Fruit fly (Drosophila melanogaster) whole organism, prepupa: Measurements from ENCODE around the gene CG9777.

ENCODE experiments used
- Blimp-1 ChIP-seq: fragments of 200-800 bp; sonication (Bioruptor generic); optimal IDR thresholded peaks from 3 replicates; lab custom pipeline; 2017; ENCODE audit warnings: missing biosample characterization, missing genetic modification characterization, mild to moderate bottlenecking, moderate library complexity, missing genetic modification reagents
- CG10669 ChIP-seq: fragments of 200-800 bp; sonication (Bioruptor generic); optimal IDR thresholded peaks from 3 replicates; lab custom pipeline; 2018; ENCODE audit warnings: missing biosample characterization, mild to moderate bottlenecking, missing genetic modification characterization, moderate library complexity
- CG11294 ChIP-seq: fragments of 200-800 bp; sonication (Bioruptor generic); IDR thresholded peaks from 2 replicates; pipeline ENCODE4 v1.3.6; 2022; ENCODE audit warnings: missing biosample characterization, missing genetic modification characterization
- CG11762 ChIP-seq: fragments of 200-800 bp; sonication (Bioruptor generic); optimal IDR thresholded peaks from 3 replicates; lab custom pipeline; 2016; ENCODE audit warnings: missing biosample characterization, missing genetic modification characterization; ENCODE audit not compliant: insufficient read depth
- CG11902 ChIP-seq: fragments of 200-800 bp; sonication (Bioruptor generic); optimal IDR thresholded peaks from 3 replicates; lab custom pipeline; 2016; ENCODE audit warnings: missing biosample characterization, missing genetic modification characterization
- CG15336 ChIP-seq: fragments of 200-800 bp; sonication (Bioruptor generic); IDR thresholded peaks from 2 replicates; pipeline ENCODE4 v1.3.6; 2022; ENCODE audit warnings: missing biosample characterization, missing genetic modification characterization
- CG1621 ChIP-seq: fragments of 200-800 bp; sonication (Bioruptor generic); optimal IDR thresholded peaks from 3 replicates; lab custom pipeline; 2018; ENCODE audit warnings: missing biosample characterization, mild to moderate bottlenecking, missing genetic modification characterization
- CG16779 ChIP-seq: fragments of 200-800 bp; sonication (Bioruptor generic); optimal IDR thresholded peaks from 3 replicates; lab custom pipeline; 2017; ENCODE audit warnings: missing biosample characterization, mild to moderate bottlenecking, missing genetic modification characterization
- CG3032 ChIP-seq: fragments of 200-800 bp; optimal IDR thresholded peaks from 2 replicates; lab custom pipeline; 2019; ENCODE audit warnings: missing biosample characterization, mild to moderate bottlenecking, missing genetic modification characterization, moderate library complexity
- CG31627 ChIP-seq: fragments of 200-800 bp; sonication (Bioruptor generic); optimal IDR thresholded peaks from 3 replicates; lab custom pipeline; 2016; ENCODE audit warnings: missing biosample characterization, missing genetic modification characterization
- CG32006 ChIP-seq: fragments of 200-800 bp; sonication (Bioruptor generic); optimal IDR thresholded peaks from 3 replicates; lab custom pipeline; 2017; ENCODE audit warnings: missing biosample characterization, mild to moderate bottlenecking, missing genetic modification characterization
- CG34406 ChIP-seq: fragments of 200-800 bp; sonication (Bioruptor generic); optimal IDR thresholded peaks from 3 replicates; lab custom pipeline; 2016; ENCODE audit warnings: missing biosample characterization, missing genetic modification characterization
- CG3919 ChIP-seq: fragments of 200-800 bp; sonication (Bioruptor generic); optimal IDR thresholded peaks from 3 replicates; lab custom pipeline; 2016; ENCODE audit warnings: missing biosample characterization, missing genetic modification characterization
- CG4318 ChIP-seq: fragments of 200-800 bp; sonication (Bioruptor generic); optimal IDR thresholded peaks from 3 replicates; lab custom pipeline; 2017; ENCODE audit warnings: missing biosample characterization, mild to moderate bottlenecking, missing genetic modification characterization
- CG6276 ChIP-seq: fragments of 200-800 bp; sonication (Bioruptor generic); optimal IDR thresholded peaks from 2 replicates; lab custom pipeline; 2017; ENCODE audit warnings: missing biosample characterization, mild to moderate bottlenecking, missing genetic modification characterization
- CG6792 ChIP-seq: fragments of 200-800 bp; sonication (Bioruptor generic); optimal IDR thresholded peaks from 3 replicates; lab custom pipeline; 2016; ENCODE audit warnings: missing biosample characterization, missing genetic modification characterization
- CG6808 ChIP-seq: fragments of 200-800 bp; sonication (Bioruptor generic); optimal IDR thresholded peaks from 3 replicates; lab custom pipeline; 2017; ENCODE audit warnings: missing biosample characterization, missing genetic modification characterization, mild to moderate bottlenecking, moderate library complexity, missing genetic modification reagents
- CG8119 ChIP-seq: fragments of 200-800 bp; sonication (Bioruptor generic); IDR thresholded peaks from 3 replicates; pipeline ENCODE4 v1.3.6; 2022; ENCODE audit warnings: missing biosample characterization, missing genetic modification characterization
- CG8319 ChIP-seq: fragments of 200-800 bp; sonication (Bioruptor generic); optimal IDR thresholded peaks from 3 replicates; lab custom pipeline; 2016; ENCODE audit warnings: missing biosample characterization, missing genetic modification characterization
- CG8632 ChIP-seq: fragments of 200-800 bp; sonication (Bioruptor generic); optimal IDR thresholded peaks from 3 replicates; lab custom pipeline; 2016; ENCODE audit warnings: missing biosample characterization, missing genetic modification characterization
- CG9139 ChIP-seq: fragments of 200-800 bp; sonication (Bioruptor generic); optimal IDR thresholded peaks from 3 replicates; lab custom pipeline; 2017; ENCODE audit warnings: missing biosample characterization, mild to moderate bottlenecking, missing genetic modification characterization
- Eip75B ChIP-seq: fragments of 200-800 bp; sonication (Bioruptor generic); optimal IDR thresholded peaks from 3 replicates; lab custom pipeline; 2016; ENCODE audit warnings: missing biosample characterization, missing genetic modification characterization
- Eip78C ChIP-seq: fragments of 200-800 bp; sonication (Bioruptor generic); peaks from one replicate; lab custom pipeline; 2016; ENCODE audit warnings: missing biosample characterization, missing genetic modification characterization
- Eip93F ChIP-seq: fragments of 200-800 bp; sonication (Bioruptor generic); optimal IDR thresholded peaks from 2 replicates; lab custom pipeline; 2016; ENCODE audit warnings: missing biosample characterization, mild to moderate bottlenecking, missing genetic modification characterization
- Ets96B ChIP-seq: fragments of 200-800 bp; optimal IDR thresholded peaks from 2 replicates; lab custom pipeline; 2019; ENCODE audit warnings: missing biosample characterization, mild to moderate bottlenecking, missing genetic modification characterization, moderate library complexity
- Hr38 ChIP-seq: sonication (Bioruptor generic); optimal IDR thresholded peaks from 2 replicates; lab custom pipeline; 2016; ENCODE audit warnings: missing biosample characterization, missing genetic modification characterization
- Hr39 ChIP-seq: fragments of 200-800 bp; sonication (Bioruptor generic); optimal IDR thresholded peaks from 2 replicates; lab custom pipeline; 2016; ENCODE audit warnings: missing biosample characterization, missing genetic modification characterization
- Hr4 ChIP-seq: fragments of 200-800 bp; sonication (Bioruptor generic); optimal IDR thresholded peaks from 3 replicates; lab custom pipeline; 2016; ENCODE audit warnings: missing biosample characterization, missing genetic modification characterization
- Lpt ChIP-seq: fragments of 200-800 bp; sonication (Bioruptor generic); optimal IDR thresholded peaks from 3 replicates; lab custom pipeline; 2016; ENCODE audit warnings: missing biosample characterization, missing genetic modification characterization
- OdsH ChIP-seq: fragments of 200-800 bp; sonication (Bioruptor generic); optimal IDR thresholded peaks from 3 replicates; lab custom pipeline; 2016; ENCODE audit warnings: missing biosample characterization, missing genetic modification characterization
- Smox ChIP-seq: fragments of 200-800 bp; sonication (Bioruptor generic); optimal IDR thresholded peaks from 3 replicates; lab custom pipeline; 2016; ENCODE audit warnings: missing biosample characterization, missing genetic modification characterization
- Sox102F ChIP-seq: fragments of 200-800 bp; sonication (Bioruptor generic); optimal IDR thresholded peaks from 2 replicates; lab custom pipeline; 2016; ENCODE audit warnings: missing biosample characterization, mild to moderate bottlenecking, missing genetic modification characterization
- Sox14 ChIP-seq: fragments of 200-800 bp; sonication (Bioruptor generic); optimal IDR thresholded peaks from 3 replicates; lab custom pipeline; 2016; ENCODE audit warnings: missing biosample characterization, missing genetic modification characterization
- Sox15 ChIP-seq: fragments of 200-800 bp; sonication (Bioruptor generic); optimal IDR thresholded peaks from 3 replicates; lab custom pipeline; 2016; ENCODE audit warnings: missing biosample characterization, missing genetic modification characterization
- acj6 ChIP-seq: fragments of 200-800 bp; sonication (Bioruptor generic); optimal IDR thresholded peaks from 3 replicates; lab custom pipeline; 2016; ENCODE audit warnings: missing biosample characterization, missing genetic modification characterization
- cyc ChIP-seq: fragments of 200-800 bp; sonication (Bioruptor generic); optimal IDR thresholded peaks from 3 replicates; lab custom pipeline; 2016; ENCODE audit warnings: missing biosample characterization, missing genetic modification characterization
- dsx ChIP-seq: fragments of 200-800 bp; optimal IDR thresholded peaks from 3 replicates; lab custom pipeline; 2019; ENCODE audit warnings: missing biosample characterization, mild to moderate bottlenecking, missing genetic modification characterization, moderate library complexity; ENCODE audit not compliant: poor library complexity, severe bottlenecking
- eg ChIP-seq: fragments of 200-800 bp; sonication (Bioruptor generic); IDR thresholded peaks from 3 replicates; pipeline ENCODE4 v1.3.6; 2022; ENCODE audit warnings: missing biosample characterization, missing genetic modification characterization
- esn ChIP-seq: fragments of 200-800 bp; sonication (Bioruptor generic); optimal IDR thresholded peaks from 2 replicates; lab custom pipeline; 2016; ENCODE audit warnings: missing biosample characterization, mild to moderate bottlenecking, missing genetic modification characterization, moderate library complexity
- fd85E ChIP-seq: fragments of 200-800 bp; sonication (Bioruptor generic); optimal IDR thresholded peaks from 3 replicates; lab custom pipeline; 2016; ENCODE audit warnings: missing biosample characterization, missing genetic modification characterization
- fkh ChIP-seq: fragments of 200-800 bp; sonication (Bioruptor generic); optimal IDR thresholded peaks from 3 replicates; lab custom pipeline; 2017; ENCODE audit warnings: missing biosample characterization, mild to moderate bottlenecking, missing genetic modification characterization, moderate library complexity
- lz ChIP-seq: fragments of 200-800 bp; sonication (Bioruptor generic); optimal IDR thresholded peaks from 3 replicates; lab custom pipeline; 2016; ENCODE audit warnings: missing biosample characterization, missing genetic modification characterization
- net ChIP-seq: fragments of 200-800 bp; sonication (Bioruptor generic); optimal IDR thresholded peaks from 3 replicates; lab custom pipeline; 2016; ENCODE audit warnings: missing biosample characterization, missing genetic modification characterization
- pdm3 ChIP-seq: fragments of 200-800 bp; sonication (Bioruptor generic); optimal IDR thresholded peaks from 3 replicates; lab custom pipeline; 2016; ENCODE audit warnings: missing biosample characterization, missing genetic modification characterization
- spab ChIP-seq: fragments of 200-800 bp; sonication (Bioruptor generic); optimal IDR thresholded peaks from 2 replicates; lab custom pipeline; 2017; ENCODE audit warnings: missing biosample characterization, mild to moderate bottlenecking, missing genetic modification characterization, missing genetic modification reagents
- svp ChIP-seq: fragments of 200-800 bp; sonication (Bioruptor generic); peaks from one replicate; lab custom pipeline; 2016; ENCODE audit warnings: missing biosample characterization, missing genetic modification characterization
- topi ChIP-seq: fragments of 200-800 bp; sonication (Bioruptor generic); optimal IDR thresholded peaks from 3 replicates; lab custom pipeline; 2016; ENCODE audit warnings: missing biosample characterization, missing genetic modification characterization
- vri ChIP-seq: fragments of 200-800 bp; sonication (Bioruptor generic); optimal IDR thresholded peaks from 3 replicates; lab custom pipeline; 2016; ENCODE audit warnings: missing biosample characterization, mild to moderate bottlenecking, missing genetic modification characterization

Gene CG9777

dm6 chrX:16647737-16648434, 15.9 kb upstream of the CG9777 start (continued):
- TF ChIP-seq spab (no peak), Blimp-1 (GFP tag; lab: Kevin White, UChicago) (no peak), fkh (GFP tag; lab: Kevin White, UChicago) (no peak), CG15336 (no peak), dsx (GFP tag; lab: Kevin White, UChicago) (no peak), fd85E (GFP tag; lab: Kevin White, UChicago) (no peak), CG3032 (no peak), CG6808 (GFP tag; lab: Kevin White, UChicago) (no peak)
- TF ChIP-seq, all 60 proteins: peak for 8

dm6 chrX:16647092-16647632, 15.1 kb upstream of the CG9777 start:
- TF ChIP-seq vri, result no peak
- TF ChIP-seq Sox15 (GFP tag; lab: Kevin White, UChicago), result peak; percentile 49
- peak; percentile 81 for TF ChIP-seq svp (GFP tag; lab: Kevin White, UChicago)
- no peak for TF ChIP-seq fkh (GFP tag; lab: Kevin White, UChicago)
- no peak for TF ChIP-seq dsx (GFP tag; lab: Kevin White, UChicago)
- no peak for TF ChIP-seq CG4318 (GFP tag; lab: Kevin White, UChicago)
- TF ChIP-seq Sox14 (GFP tag; lab: Kevin White, UChicago), result peak; percentile 28
- TF ChIP-seq CG10669 (GFP tag; lab: Kevin White, UChicago), result peak; percentile 12
- TF ChIP-seq eg, result no peak
- no peak for TF ChIP-seq Lpt
- peak; percentile 19 for TF ChIP-seq CG3032
- TF ChIP-seq Smox (GFP tag; lab: Kevin White, UChicago), result peak; percentile 37
- TF ChIP-seq Hr39, result peak; percentile 64
- peak; percentile 46 for TF ChIP-seq CG32006 (GFP tag; lab: Kevin White, UChicago)
- no peak for TF ChIP-seq CG11294 (GFP tag; lab: Robert Waterston, UW)
- no peak for TF ChIP-seq CG15336
- no peak for TF ChIP-seq fd85E (GFP tag; lab: Kevin White, UChicago)
- TF ChIP-seq acj6 (GFP tag; lab: Kevin White, UChicago), result peak; percentile 20
- TF ChIP-seq esn (GFP tag; lab: Kevin White, UChicago), result peak; percentile 67
- TF ChIP-seq Hr4 (GFP tag; lab: Kevin White, UChicago), result no peak
- TF ChIP-seq CG9139 (GFP tag; lab: Kevin White, UChicago), result no peak
- peak; percentile 56 for TF ChIP-seq lz (GFP tag; lab: Kevin White, UChicago)
- TF ChIP-seq net (GFP tag; lab: Kevin White, UChicago), result no peak
- TF ChIP-seq cyc (GFP tag; lab: Kevin White, UChicago), result peak; percentile 31
- peak; percentile 22 for TF ChIP-seq Sox102F (GFP tag; lab: Kevin White, UChicago)
- no peak for TF ChIP-seq Hr38 (GFP tag; lab: Kevin White, UChicago)
- TF ChIP-seq CG1621, result no peak
- TF ChIP-seq CG3919, result peak; percentile 1
- no peak for TF ChIP-seq CG8319 (GFP tag; lab: Kevin White, UChicago)
- TF ChIP-seq Eip93F (GFP tag; lab: Kevin White, UChicago), result no peak
- TF ChIP-seq pdm3 (GFP tag; lab: Kevin White, UChicago), result peak; percentile 49
- TF ChIP-seq CG8119 (GFP tag; lab: Robert Waterston, UW), result no peak
- TF ChIP-seq CG8632 (GFP tag; lab: Kevin White, UChicago), result peak; percentile 15
- TF ChIP-seq topi (GFP tag; lab: Kevin White, UChicago), result peak; percentile 33
- no peak for TF ChIP-seq CG6276 (GFP tag; lab: Kevin White, UChicago)
- TF ChIP-seq CG11902, result no peak
- no peak for TF ChIP-seq Ets96B
- no peak for TF ChIP-seq CG16779 (tag; lab: Kevin White, UChicago)
- peak; percentile 31 for TF ChIP-seq CG6792 (GFP tag; lab: Kevin White, UChicago)
- no peak for TF ChIP-seq CG11762 (GFP tag; lab: Kevin White, UChicago)
- TF ChIP-seq Eip75B, result peak; percentile 55
- TF ChIP-seq Eip78C (GFP tag; lab: Kevin White, UChicago), result peak; percentile 82
- peak; percentile 55 for TF ChIP-seq CG31627 (GFP tag; lab: Kevin White, UChicago)
- TF ChIP-seq OdsH (GFP tag; lab: Kevin White, UChicago), result peak; percentile 30
- no peak for TF ChIP-seq Blimp-1 (GFP tag; lab: Kevin White, UChicago)
- TF ChIP-seq CG34406 (GFP tag; lab: Kevin White, UChicago), result peak; percentile 33
- peak; percentile 5 for TF ChIP-seq spab
